Worm (Caenorhabditis elegans) whole organism, young adult: ENCODE measurements around the gene cyp-14A3.

Source experiments
- B0019.2 ChIP-seq: fragments of 200-800 bp; sonication (Bioruptor generic); conservative IDR thresholded peaks from 2 replicates; pipeline ENCODE4 v1.3.6; 2022; ENCODE audit warnings: missing genetic modification reagents, missing genetic modification characterization, missing compliant biosample characterization
- F52B5.7 ChIP-seq: sonication (generic microtip); optimal IDR thresholded peaks from 2 replicates; lab custom pipeline; 2016; ENCODE audit warnings: mild to moderate bottlenecking, missing genetic modification characterization, missing compliant biosample characterization
- F55B11.4 ChIP-seq: sonication (generic microtip); optimal IDR thresholded peaks from 2 replicates; lab custom pipeline; 2016; ENCODE audit warnings: missing compliant biosample characterization, missing genetic modification characterization, borderline replicate concordance; ENCODE audit not compliant: insufficient read depth
- F57A8.1 ChIP-seq: fragments of 200-800 bp; sonication (Bioruptor generic); optimal IDR thresholded peaks from 2 replicates; lab custom pipeline; 2018; ENCODE audit warnings: mild to moderate bottlenecking, missing genetic modification characterization, moderate library complexity, missing compliant biosample characterization
- K12H6.12 ChIP-seq: fragments of 200-800 bp; sonication (Bioruptor generic); optimal IDR thresholded peaks from 2 replicates; lab custom pipeline; 2018; ENCODE audit warnings: mild to moderate bottlenecking, missing genetic modification characterization, missing compliant biosample characterization
- T07F8.4 ChIP-seq: sonication (generic microtip); optimal IDR thresholded peaks from 2 replicates; lab custom pipeline; 2016; ENCODE audit warnings: mild to moderate bottlenecking, missing genetic modification characterization, moderate library complexity, missing compliant biosample characterization
- T26A5.8 ChIP-seq: sonication (generic microtip); optimal IDR thresholded peaks from 2 replicates; lab custom pipeline; 2016; ENCODE audit warnings: missing genetic modification characterization, missing compliant biosample characterization
- Y56A3A.18 ChIP-seq: fragments of 200-800 bp; sonication (Bioruptor generic); IDR thresholded peaks from 2 replicates; pipeline ENCODE4 v1.3.6; 2022; ENCODE audit warnings: missing genetic modification reagents, missing genetic modification characterization, missing compliant biosample characterization
- ZK185.1 ChIP-seq: sonication (generic microtip); optimal IDR thresholded peaks from 2 replicates; lab custom pipeline; 2016; ENCODE audit warnings: mild to moderate bottlenecking, missing genetic modification characterization, missing compliant biosample characterization; ENCODE audit not compliant: poor library complexity, severe bottlenecking
- ama-1 ChIP-seq, 3 experiments: fragments of 150-350 bp in 1 of 3; sonication (generic microtip) in 2 of 3; optimal IDR thresholded peaks; 2 replicates each; lab custom pipeline; 2014 to 2018; ENCODE audit warnings: missing biosample characterization in 2 of 3, missing genetic modification characterization in 2 of 3, missing genetic modification reagents in 2 of 3
- aptf-2 ChIP-seq: fragments of 200-800 bp; sonication (Bioruptor generic); conservative IDR thresholded peaks from 2 replicates; pipeline ENCODE4 v1.3.6; 2022; ENCODE audit warnings: missing genetic modification reagents, missing genetic modification characterization, missing compliant biosample characterization
- aptf-3 ChIP-seq: fragments of 200-800 bp; sonication (Bioruptor generic); IDR thresholded peaks from 2 replicates; pipeline ENCODE4 v1.3.6; 2022; ENCODE audit warnings: missing genetic modification characterization, missing compliant biosample characterization
- athp-1 ChIP-seq: sonication (generic microtip); optimal IDR thresholded peaks from 2 replicates; lab custom pipeline; 2017; ENCODE audit warnings: mild to moderate bottlenecking, missing genetic modification characterization, missing compliant biosample characterization
- attf-3 ChIP-seq: fragments of 200-800 bp; sonication (Bioruptor generic); conservative IDR thresholded peaks from 2 replicates; pipeline ENCODE4 v1.3.6; 2022; ENCODE audit warnings: missing genetic modification reagents, missing genetic modification characterization, missing compliant biosample characterization
- chd-7 ChIP-seq: sonication (generic microtip); optimal IDR thresholded peaks from 2 replicates; lab custom pipeline; 2016; ENCODE audit warnings: mild to moderate bottlenecking, missing genetic modification characterization, moderate library complexity, missing compliant biosample characterization
- egl-44 ChIP-seq: fragments of 200-800 bp; sonication (Bioruptor generic); IDR thresholded peaks from 2 replicates; pipeline ENCODE4 v1.3.6; 2022; ENCODE audit warnings: missing genetic modification reagents, missing genetic modification characterization, missing compliant biosample characterization
- hlh-26 ChIP-seq: fragments of 200-800 bp; sonication (Bioruptor generic); conservative IDR thresholded peaks from 2 replicates; pipeline ENCODE4 v1.3.6; 2022; ENCODE audit warnings: missing genetic modification reagents, missing genetic modification characterization, missing compliant biosample characterization
- let-607 ChIP-seq, 2 experiments: fragments of 200-800 bp in 1 of 2; sonication (Bioruptor generic) in 1 of 2; sonication (generic microtip) in 1 of 2; optimal IDR thresholded peaks; 2 replicates each; lab custom pipeline; 2016 to 2018; ENCODE audit warnings: mild to moderate bottlenecking in 2 of 2, missing compliant biosample characterization in 2 of 2, missing genetic modification characterization in 2 of 2, moderate library complexity in 2 of 2, missing genotype in 1 of 2
- lin-54 ChIP-seq: fragments of 200-800 bp; sonication (Bioruptor generic); optimal IDR thresholded peaks from 2 replicates; lab custom pipeline; 2018; ENCODE audit warnings: mild to moderate bottlenecking, missing genetic modification characterization, missing compliant biosample characterization
- lsy-27 ChIP-seq: sonication (generic microtip); optimal IDR thresholded peaks from 2 replicates; lab custom pipeline; 2017; ENCODE audit warnings: missing genetic modification characterization, mild to moderate bottlenecking, missing compliant biosample characterization, antibody characterized with exemption, missing genotype, borderline replicate concordance; ENCODE audit not compliant: insufficient read depth
- mel-28 ChIP-seq: sonication (generic microtip); optimal IDR thresholded peaks from 2 replicates; lab custom pipeline; 2016; ENCODE audit warnings: borderline replicate concordance, mild to moderate bottlenecking, missing genetic modification characterization, missing compliant biosample characterization
- nfya-2 ChIP-seq: fragments of 200-800 bp; sonication (Bioruptor generic); IDR thresholded peaks from 2 replicates; pipeline ENCODE4 v1.3.6; 2022; ENCODE audit warnings: missing genetic modification reagents, missing genetic modification characterization, missing compliant biosample characterization
- nhr-27 ChIP-seq: fragments of 200-800 bp; sonication (Bioruptor generic); optimal IDR thresholded peaks from 2 replicates; lab custom pipeline; 2018; ENCODE audit warnings: mild to moderate bottlenecking, missing genetic modification characterization, moderate library complexity, missing compliant biosample characterization
- nhr-80 ChIP-seq: sonication (generic microtip); optimal IDR thresholded peaks from 2 replicates; lab custom pipeline; 2016; ENCODE audit warnings: missing genetic modification characterization, missing compliant biosample characterization
- rcor-1 ChIP-seq: fragments of 200-800 bp; sonication (Bioruptor generic); IDR thresholded peaks from 2 replicates; pipeline ENCODE4 v1.3.6; 2022; ENCODE audit warnings: missing genetic modification reagents, missing genetic modification characterization, missing compliant biosample characterization
- rec-8 ChIP-seq, 2 experiments: sonication (generic microtip); optimal IDR thresholded peaks; 2 replicates each; lab custom pipeline; 2016; ENCODE audit warnings: mild to moderate bottlenecking in 2 of 2, missing genetic modification characterization in 2 of 2, missing genetic modification reagents in 2 of 2, missing genotype in 2 of 2, missing biosample characterization in 1 of 2, missing compliant biosample characterization in 1 of 2, moderate library complexity in 1 of 2
- rpc-1 ChIP-seq, 2 experiments: fragments of 150-350 bp in 1 of 2; sonication (generic microtip) in 1 of 2; optimal IDR thresholded peaks; 2 replicates each; lab custom pipeline; 2014 to 2018; ENCODE audit warnings: missing biosample characterization in 1 of 2, missing genetic modification characterization in 1 of 2, missing genetic modification reagents in 1 of 2, missing genotype in 1 of 2
- sdz-38 ChIP-seq: sonication (generic microtip); optimal IDR thresholded peaks from 2 replicates; lab custom pipeline; 2016; ENCODE audit warnings: missing genotype, missing genetic modification characterization, missing compliant biosample characterization
- snpc-3.4 ChIP-seq: sonication (generic microtip); optimal IDR thresholded peaks from 2 replicates; lab custom pipeline; 2017; ENCODE audit warnings: missing genetic modification characterization, mild to moderate bottlenecking, missing compliant biosample characterization, antibody characterized with exemption, moderate library complexity, missing genotype, missing genetic modification reagents
- tbp1 ChIP-seq: fragments of 200-800 bp; sonication (Bioruptor generic); optimal IDR thresholded peaks from 2 replicates; lab custom pipeline; 2018; ENCODE audit warnings: mild to moderate bottlenecking, missing genetic modification characterization, missing compliant biosample characterization
- unc-130 ChIP-seq: sonication (generic microtip); optimal IDR thresholded peaks from 2 replicates; lab custom pipeline; 2016; ENCODE audit warnings: missing genetic modification reagents, missing genetic modification characterization, missing compliant biosample characterization
- unc-62 ChIP-seq: fragments of 150-350 bp; optimal IDR thresholded peaks from 2 replicates; lab custom pipeline; 2014; ENCODE audit warnings: missing biosample characterization, missing genetic modification reagents, missing genetic modification characterization
- ztf-18 ChIP-seq: sonication (generic microtip); optimal IDR thresholded peaks from 2 replicates; lab custom pipeline; 2016; ENCODE audit warnings: missing genotype, mild to moderate bottlenecking, missing genetic modification characterization, missing compliant biosample characterization
- ztf-22 ChIP-seq: fragments of 200-800 bp; sonication (Bioruptor generic); optimal IDR thresholded peaks from 2 replicates; lab custom pipeline; 2018; ENCODE audit warnings: mild to moderate bottlenecking, missing genetic modification characterization, moderate library complexity, missing compliant biosample characterization
- ztf-26 ChIP-seq: sonication (generic microtip); optimal IDR thresholded peaks from 2 replicates; lab custom pipeline; 2017; ENCODE audit warnings: missing genetic modification characterization, missing compliant biosample characterization

cyp-14A3 gene

ce11 chrX:13283462-13283861, 9.5 kb upstream of the cyp-14A3 start (continued):
- TF ChIP-seq T26A5.8 (tag; lab: Kevin White, UChicago), result no peak
- peak; percentile 63 for TF ChIP-seq T07F8.4 (tag; lab: Kevin White, UChicago)
- TF ChIP-seq B0019.2 (GFP tag; lab: Robert Waterston, UW), result no peak
- peak; percentile 13 for TF ChIP-seq unc-130 (GFP tag; lab: Kevin White, UChicago)
- TF ChIP-seq Y56A3A.18 (GFP tag; lab: Robert Waterston, UW), result peak; percentile 57; the same call in 1 of the 2 replicates
- TF ChIP-seq F55B11.4 (tag; lab: Kevin White, UChicago), result no peak
- TF ChIP-seq chd-7 (tag; lab: Kevin White, UChicago), result peak; percentile 12
- 0 out of 2 replicates have a peak, but pooled peaks have one; percentile 38 for TF ChIP-seq egl-44 (GFP tag; lab: Robert Waterston, UW)
- TF ChIP-seq ama-1 (optimal IDR thresholded peaks at IDR 0.05; lab: Kevin White, UChicago), result no peak
- TF ChIP-seq ama-1 (GFP tag; optimal IDR thresholded peaks at IDR 0.05; lab: Kevin White, UChicago), result peak in 1 of 2 experiments; percentile 91
- peak; percentile 9 to 39 for TF ChIP-seq let-607 (tag; optimal IDR thresholded peaks at IDR 0.05; lab: Kevin White, UChicago)
- TF ChIP-seq hlh-26 (GFP tag; lab: Robert Waterston, UW), result no peak
- TF ChIP-seq rpc-1 (optimal IDR thresholded peaks at IDR 0.05; lab: Kevin White, UChicago), result peak; percentile 92
- TF ChIP-seq rpc-1 (tag; optimal IDR thresholded peaks at IDR 0.05; lab: Kevin White, UChicago), result peak; percentile 97
- TF ChIP-seq nhr-27 (tag; lab: Kevin White, UChicago), result no peak
- peak; percentile 16 for TF ChIP-seq ztf-26 (tag; lab: Kevin White, UChicago)
- no peak for TF ChIP-seq K12H6.12 (tag; lab: Kevin White, UChicago)
- no peak for TF ChIP-seq aptf-2 (GFP tag; lab: Robert Waterston, UW)
- TF ChIP-seq aptf-3 (GFP tag; lab: Robert Waterston, UW), result peak; percentile 70; the same call in 1 of the 2 replicates
- peak; percentile 9 for TF ChIP-seq snpc-3.4 (tag; lab: Kevin White, UChicago)
- no peak for TF ChIP-seq F57A8.1 (GFP tag; lab: Kevin White, UChicago)

- TF ChIP-seq attf-3, result no peak
- TF ChIP-seq sdz-38 (tag; lab: Kevin White, UChicago), result no peak
- TF ChIP-seq, all 124 proteins: peak for 0
Measured at ce11 chrX:13278876-13279275, 4.9 kb upstream of the cyp-14A3 start, which contains the start of gene phf-33. phf-33 (minus strand) TSS chrX:13278976.

- TF ChIP-seq mel-28 (no peak), tbp1 (GFP tag; lab: Kevin White, UChicago) (no peak), nhr-80 (tag; lab: Kevin White, UChicago) (peak; percentile 35)
Measured at ce11 chrX:13269586-13269985, 4.4 kb downstream of the cyp-14A3 start, which contains the start of gene cyp-14A2. cyp-14A2 (minus strand) TSS chrX:13269686.

- no peak for TF ChIP-seq rcor-1 (GFP tag; lab: Robert Waterston, UW)
- TF ChIP-seq ZK185.1 (tag; lab: Kevin White, UChicago), result no peak
- TF ChIP-seq rpc-1 (optimal IDR thresholded peaks at IDR 0.05; lab: Kevin White, UChicago), result no peak
- TF ChIP-seq rpc-1 (tag; optimal IDR thresholded peaks at IDR 0.05; lab: Kevin White, UChicago), result no peak
- TF ChIP-seq let-607 (tag; optimal IDR thresholded peaks at IDR 0.05; lab: Kevin White, UChicago), result no peak
- no peak for TF ChIP-seq F52B5.7 (tag; lab: Kevin White, UChicago)
- no peak for TF ChIP-seq lsy-27 (tag; lab: Kevin White, UChicago)
- no peak for TF ChIP-seq unc-62 (GFP tag; lab: Kevin White, UChicago)
- no peak for TF ChIP-seq nfya-2
- no peak for TF ChIP-seq ztf-18 (tag; lab: Kevin White, UChicago)
- no peak for TF ChIP-seq lin-54 (GFP tag; lab: Kevin White, UChicago)
- TF ChIP-seq rec-8 (tag; optimal IDR thresholded peaks at IDR 0.05; lab: Kevin White, UChicago), result no peak
- no peak for TF ChIP-seq athp-1 (tag; lab: Kevin White, UChicago)
- TF ChIP-seq ztf-22 (GFP tag; lab: Kevin White, UChicago), result no peak
Measured at ce11 chrX:13267230-13267629, 6.8 kb downstream of the cyp-14A3 start, which contains the start of gene cyp-14A1. cyp-14A1 (minus strand) TSS chrX:13267355.
